Fruit fly (Drosophila melanogaster) whole organism, embryonic: ENCODE measurements around the gene mmy.

Experiments
- Adf1 ChIP-seq: fragments of 200-800 bp; sonication (Bioruptor generic); IDR thresholded peaks from 2 replicates; pipeline ENCODE4 v1.3.6; 2022; ENCODE audit warnings: missing biosample characterization, missing genetic modification characterization
- B-H2 ChIP-seq: fragments of 200-800 bp; sonication (Bioruptor generic); optimal IDR thresholded peaks from 2 replicates; lab custom pipeline; 2018; ENCODE audit warnings: missing biosample characterization, mild to moderate bottlenecking, missing genetic modification characterization
- Bdp1 ChIP-seq: fragments of 200-800 bp; sonication (Bioruptor generic); optimal IDR thresholded peaks from 3 replicates; lab custom pipeline; 2016; ENCODE audit warnings: missing biosample characterization, missing genetic modification characterization
- CG11456 ChIP-seq: fragments of 200-800 bp; sonication (Bioruptor generic); IDR thresholded peaks from 3 replicates; pipeline ENCODE4 v1.3.6; 2022; ENCODE audit warnings: missing biosample characterization, missing genetic modification characterization
- CG11696 ChIP-seq: fragments of 200-800 bp; sonication (Bioruptor generic); IDR thresholded peaks from 2 replicates; pipeline ENCODE4 v1.3.6; 2022; ENCODE audit warnings: missing biosample characterization, missing genetic modification characterization
- CG13624 ChIP-seq: fragments of 200-800 bp; sonication (Bioruptor generic); optimal IDR thresholded peaks from 2 replicates; lab custom pipeline; 2016; ENCODE audit warnings: missing biosample characterization, missing genetic modification characterization
- CG15269 ChIP-seq: fragments of 200-800 bp; sonication (Bioruptor generic); optimal IDR thresholded peaks from 2 replicates; lab custom pipeline; 2018; ENCODE audit warnings: missing biosample characterization, mild to moderate bottlenecking, missing genetic modification characterization, moderate library complexity
- CG17385 ChIP-seq: fragments of 200-800 bp; sonication (Bioruptor generic); optimal IDR thresholded peaks from 3 replicates; lab custom pipeline; 2018; ENCODE audit warnings: missing biosample characterization, mild to moderate bottlenecking, missing genetic modification characterization
- CG17912 ChIP-seq: fragments of 200-800 bp; sonication (Bioruptor generic); optimal IDR thresholded peaks from 2 replicates; lab custom pipeline; 2018; ENCODE audit warnings: missing biosample characterization, mild to moderate bottlenecking, missing genetic modification characterization
- CG18599 ChIP-seq: fragments of 200-800 bp; sonication (Bioruptor generic); optimal IDR thresholded peaks from 3 replicates; lab custom pipeline; 2017; ENCODE audit warnings: missing biosample characterization, missing genetic modification characterization, mild to moderate bottlenecking, moderate library complexity, missing genetic modification reagents
- CG3163 ChIP-seq: fragments of 200-800 bp; sonication (Bioruptor generic); optimal IDR thresholded peaks from 3 replicates; lab custom pipeline; 2016; ENCODE audit warnings: missing biosample characterization, missing genetic modification characterization
- CG33213 ChIP-seq: fragments of 200-800 bp; sonication (Bioruptor generic); optimal IDR thresholded peaks from 3 replicates; lab custom pipeline; 2016; ENCODE audit warnings: missing biosample characterization, missing genetic modification characterization
- CG3847 ChIP-seq: fragments of 200-800 bp; sonication (Bioruptor generic); IDR thresholded peaks from 2 replicates; pipeline ENCODE4 v1.3.6; 2022; ENCODE audit warnings: missing biosample characterization, missing genetic modification characterization
- CG5245 ChIP-seq: fragments of 200-800 bp; sonication (Bioruptor generic); optimal IDR thresholded peaks from 3 replicates; lab custom pipeline; 2016; ENCODE audit warnings: missing biosample characterization, missing genetic modification characterization
- CG7271 ChIP-seq: fragments of 200-800 bp; sonication (Bioruptor generic); optimal IDR thresholded peaks from 2 replicates; lab custom pipeline; 2018; ENCODE audit warnings: missing biosample characterization, mild to moderate bottlenecking, missing genetic modification characterization, moderate library complexity
- CG7357 ChIP-seq: fragments of 200-800 bp; sonication (Bioruptor generic); IDR thresholded peaks from 3 replicates; pipeline ENCODE4 v1.3.6; 2022; ENCODE audit warnings: missing biosample characterization, missing genetic modification characterization
- CG7987 ChIP-seq: fragments of 200-800 bp; sonication (Bioruptor generic); optimal IDR thresholded peaks from 2 replicates; lab custom pipeline; 2018; ENCODE audit warnings: missing biosample characterization, mild to moderate bottlenecking, missing genetic modification characterization, moderate library complexity
- Doc3 ChIP-seq: fragments of 200-800 bp; sonication (Bioruptor generic); IDR thresholded peaks from 3 replicates; pipeline ENCODE4 v1.3.6; 2022; ENCODE audit warnings: missing biosample characterization, missing genetic modification characterization; ENCODE audit not compliant: partially characterized antibody
- Fer2 ChIP-seq: fragments of 200-800 bp; sonication (Bioruptor generic); optimal IDR thresholded peaks from 2 replicates; lab custom pipeline; 2018; ENCODE audit warnings: missing biosample characterization, mild to moderate bottlenecking, missing genetic modification characterization, moderate library complexity
- H15 ChIP-seq: fragments of 200-800 bp; sonication (Bioruptor generic); IDR thresholded peaks from 3 replicates; pipeline ENCODE4 v1.3.6; 2022; ENCODE audit warnings: missing biosample characterization, missing genetic modification characterization
- HLH4C ChIP-seq: fragments of 200-800 bp; sonication (Bioruptor generic); IDR thresholded peaks from 3 replicates; pipeline ENCODE4 v1.3.6; 2022; ENCODE audit warnings: missing biosample characterization, missing genetic modification characterization; ENCODE audit not compliant: partially characterized antibody
- MTF-1 ChIP-seq: fragments of 200-800 bp; sonication (Bioruptor generic); optimal IDR thresholded peaks from 2 replicates; lab custom pipeline; 2018; ENCODE audit warnings: missing biosample characterization, mild to moderate bottlenecking, missing genetic modification characterization, borderline replicate concordance
- NFAT ChIP-seq: fragments of 200-800 bp; sonication (Bioruptor generic); IDR thresholded peaks from 2 replicates; pipeline ENCODE4 v1.3.6; 2022; ENCODE audit warnings: missing biosample characterization, missing genetic modification characterization
- Rx ChIP-seq: fragments of 200-800 bp; sonication (Bioruptor generic); IDR thresholded peaks from 2 replicates; pipeline ENCODE4 v1.3.6; 2022; ENCODE audit warnings: missing biosample characterization, missing genetic modification characterization
- Scr ChIP-seq: fragments of 200-800 bp; sonication (Bioruptor generic); IDR thresholded peaks from 2 replicates; pipeline ENCODE4 v1.3.6; 2022; ENCODE audit warnings: missing biosample characterization, missing genetic modification characterization; ENCODE audit not compliant: partially characterized antibody
- Sin3A ChIP-seq: fragments of >200 bp; optimal IDR thresholded peaks from 2 replicates; lab custom pipeline; 2018
- Xbp1 ChIP-seq: fragments of 200-800 bp; sonication (Bioruptor generic); optimal IDR thresholded peaks from 3 replicates; lab custom pipeline; 2016; ENCODE audit warnings: missing biosample characterization, mild to moderate bottlenecking, missing genetic modification characterization
- ac ChIP-seq: fragments of 200-800 bp; sonication (Bioruptor generic); optimal IDR thresholded peaks from 3 replicates; lab custom pipeline; 2017; ENCODE audit warnings: missing biosample characterization, mild to moderate bottlenecking, missing genetic modification characterization
- al ChIP-seq: fragments of 200-800 bp; sonication (Bioruptor generic); IDR thresholded peaks from 2 replicates; pipeline ENCODE4 v1.3.6; 2022; ENCODE audit warnings: missing biosample characterization, missing genetic modification characterization
- ara ChIP-seq: fragments of 200-800 bp; sonication (Bioruptor generic); IDR thresholded peaks from 2 replicates; pipeline ENCODE4 v1.3.6; 2022; ENCODE audit warnings: missing biosample characterization, missing genetic modification characterization
- bowl ChIP-seq: fragments of 200-800 bp; sonication (Bioruptor generic); IDR thresholded peaks from 2 replicates; pipeline ENCODE4 v1.3.6; 2022; ENCODE audit warnings: missing biosample characterization, missing genetic modification characterization
- cas ChIP-seq: fragments of 200-800 bp; sonication (Bioruptor generic); IDR thresholded peaks from 2 replicates; pipeline ENCODE4 v1.3.6; 2022; ENCODE audit warnings: missing biosample characterization, missing genetic modification characterization
- caup ChIP-seq: fragments of 200-800 bp; sonication (Bioruptor generic); optimal IDR thresholded peaks from 3 replicates; lab custom pipeline; 2017; ENCODE audit warnings: missing biosample characterization, mild to moderate bottlenecking, missing genetic modification characterization, moderate library complexity; ENCODE audit not compliant: severe bottlenecking
- da ChIP-seq: fragments of 200-800 bp; sonication (Bioruptor generic); optimal IDR thresholded peaks from 2 replicates; lab custom pipeline; 2016; ENCODE audit warnings: missing biosample characterization, missing genetic modification characterization
- dmrt99B ChIP-seq: fragments of 200-800 bp; sonication (Bioruptor generic); optimal IDR thresholded peaks from 2 replicates; lab custom pipeline; 2018; ENCODE audit warnings: missing biosample characterization, mild to moderate bottlenecking, missing genetic modification characterization, moderate library complexity
- gfzf ChIP-seq: fragments of 200-800 bp; sonication (Bioruptor generic); optimal IDR thresholded peaks from 2 replicates; lab custom pipeline; 2016; ENCODE audit warnings: missing biosample characterization, mild to moderate bottlenecking, missing genetic modification characterization, moderate library complexity
- grn ChIP-seq: fragments of 200-800 bp; sonication (Bioruptor generic); optimal IDR thresholded peaks from 3 replicates; lab custom pipeline; 2017; ENCODE audit warnings: missing biosample characterization, missing genetic modification characterization
- hth ChIP-seq: fragments of >200 bp; optimal IDR thresholded peaks from 2 replicates; lab custom pipeline; 2017; ENCODE audit warnings: inconsistent platforms
- pb ChIP-seq: fragments of 200-800 bp; sonication (Bioruptor generic); optimal IDR thresholded peaks from 3 replicates; lab custom pipeline; 2016; ENCODE audit warnings: missing biosample characterization, missing genetic modification characterization
- phol ChIP-seq: fragments of 200-800 bp; sonication (Bioruptor generic); optimal IDR thresholded peaks from 3 replicates; lab custom pipeline; 2018; ENCODE audit warnings: missing biosample characterization, mild to moderate bottlenecking, missing genetic modification characterization, moderate library complexity
- so ChIP-seq: fragments of 200-800 bp; sonication (Bioruptor generic); IDR thresholded peaks from 3 replicates; pipeline ENCODE4 v1.3.6; 2022; ENCODE audit warnings: missing biosample characterization, missing genetic modification characterization
- ssp ChIP-seq: fragments of 200-800 bp; sonication (Bioruptor generic); IDR thresholded peaks from 2 replicates; pipeline ENCODE4 v1.3.6; 2022; ENCODE audit warnings: missing biosample characterization, missing genetic modification characterization
- stc ChIP-seq: fragments of 200-800 bp; sonication (Bioruptor generic); IDR thresholded peaks from 2 replicates; pipeline ENCODE4 v1.3.6; 2022; ENCODE audit warnings: missing biosample characterization, missing genetic modification characterization
- stwl ChIP-seq: fragments of 200-800 bp; sonication (Bioruptor generic); optimal IDR thresholded peaks from 3 replicates; lab custom pipeline; 2018; ENCODE audit warnings: missing biosample characterization, mild to moderate bottlenecking, missing genetic modification characterization, moderate library complexity
- trem ChIP-seq: fragments of 200-800 bp; optimal IDR thresholded peaks from 3 replicates; lab custom pipeline; 2019; ENCODE audit warnings: missing biosample characterization, mild to moderate bottlenecking, missing genetic modification characterization, moderate library complexity
- unc-4 ChIP-seq: fragments of 200-800 bp; sonication (Bioruptor generic); IDR thresholded peaks from 2 replicates; pipeline ENCODE4 v1.3.6; 2022; ENCODE audit warnings: missing biosample characterization, missing genetic modification characterization; ENCODE audit not compliant: partially characterized antibody
- zen ChIP-seq: fragments of 200-800 bp; sonication (Bioruptor generic); optimal IDR thresholded peaks from 3 replicates; lab custom pipeline; 2018; ENCODE audit warnings: missing biosample characterization, mild to moderate bottlenecking, missing genetic modification characterization, moderate library complexity

The mmy gene

dm6 chr2L:6461497-6461896, 12.2 kb downstream of the mmy start (continued):
- TF ChIP-seq MTF-1 (peak; percentile 50), pb (GFP tag; lab: Kevin White, UChicago) (no peak), dmrt99B (peak; percentile 32)

DNA sequence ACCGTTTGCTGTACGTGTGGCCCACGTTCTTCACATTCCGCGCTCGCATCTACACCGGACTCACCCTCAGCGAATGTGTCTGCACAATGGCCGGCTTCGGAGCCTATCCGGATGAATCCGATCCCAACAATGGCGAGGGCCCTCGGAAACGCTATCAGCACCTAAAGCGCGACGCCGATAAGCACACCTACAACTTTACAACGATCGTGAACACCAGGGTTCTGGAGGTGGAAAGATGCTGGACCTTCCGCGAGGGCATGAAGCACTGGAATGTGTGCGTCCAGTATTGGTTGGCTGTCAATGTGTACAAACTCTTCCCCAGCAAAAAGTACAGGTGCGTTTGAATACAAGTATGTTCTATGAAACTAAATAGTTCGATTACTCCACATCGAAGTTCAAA, 16.1 kb downstream of the mmy start:
- TF ChIP-seq unc-4 (GFP tag; lab: Robert Waterston, UW) (no peak), HLH4C (GFP tag; lab: Robert Waterston, UW) (0 out of 3 replicates have a peak, but pooled peaks have one; percentile 9)

- TF ChIP-seq so (GFP tag; lab: Robert Waterston, UW) (no peak), ssp (GFP tag; lab: Robert Waterston, UW) (peak; percentile 99), CG7357 (GFP tag; lab: Robert Waterston, UW) (peak; percentile 99), Xbp1 (peak; percentile 83), CG11696 (GFP tag; lab: Robert Waterston, UW) (no peak), CG17385 (GFP tag; lab: Kevin White, UChicago) (peak; percentile 10), Fer2 (no peak), ac (no peak), CG5245 (GFP tag; lab: Kevin White, UChicago) (peak; percentile 42), gfzf (peak; percentile 95), Scr (GFP tag; lab: Robert Waterston, UW) (peak; percentile 71), caup (GFP tag; lab: Kevin White, UChicago) (no peak), Doc3 (0 out of 3 replicates have a peak, but pooled peaks have one; percentile 59), Adf1 (GFP tag; lab: Robert Waterston, UW) (no peak), grn (no peak), B-H2 (GFP tag; lab: Kevin White, UChicago) (no peak), H15 (GFP tag; lab: Robert Waterston, UW) (no peak), CG33213 (GFP tag; lab: Kevin White, UChicago) (peak; percentile 76), phol (tag; lab: Kevin White, UChicago) (peak; percentile 80), Sin3A (peak; percentile 91), NFAT (GFP tag; lab: Robert Waterston, UW) (peak; percentile 61), CG3847 (GFP tag; lab: Robert Waterston, UW) (peak; percentile 79), Rx (GFP tag; lab: Robert Waterston, UW) (peak; percentile 56), da (GFP tag; lab: Kevin White, UChicago) (no peak), CG13624 (peak; percentile 68), CG3163 (GFP tag; lab: Kevin White, UChicago) (no peak), CG18599 (GFP tag; lab: Kevin White, UChicago) (peak; percentile 46), bowl (GFP tag; lab: Robert Waterston, UW) (no peak), hth (no peak), CG11456 (GFP tag; lab: Robert Waterston, UW) (peak; percentile 76), ara (GFP tag; lab: Robert Waterston, UW) (no peak), cas (GFP tag; lab: Robert Waterston, UW) (peak; percentile 17; the same call in 1 of the 2 replicates), CG17912 (peak; percentile 26), zen (tag; lab: Kevin White, UChicago) (peak; percentile 73), trem (tag; lab: Kevin White, UChicago) (peak; percentile 78), Bdp1 (GFP tag; lab: Kevin White, UChicago) (peak; percentile 60), al (GFP tag; lab: Robert Waterston, UW) (peak; percentile 61), stwl (tag; lab: Kevin White, UChicago) (peak; percentile 68), CG15269 (tag; lab: Kevin White, UChicago) (peak; percentile 69), stc (GFP tag; lab: Robert Waterston, UW) (0 out of 2 replicates have a peak, but pooled peaks have one; percentile 5), CG7987 (GFP tag; lab: Kevin White, UChicago) (no peak), CG7271 (tag; lab: Kevin White, UChicago) (no peak)
These were observed 17.6 kb downstream of the mmy start, which contains the start of gene frj for dm6 chr2L:6455955-6456599. Gene frj, plus strand, starts transcription at chr2L:6456052.
